Fruit fly (Drosophila melanogaster) whole organism, pupa: Measurements from ENCODE around the gene pyd.

ENCODE experiments used
- CG10348 ChIP-seq: fragments of 200-800 bp; sonication (Bioruptor generic); IDR thresholded peaks from 2 replicates; pipeline ENCODE4 v1.3.6; 2022; ENCODE audit warnings: missing biosample characterization, missing genetic modification characterization
- CG12605 ChIP-seq: fragments of 200-800 bp; sonication (Bioruptor generic); IDR thresholded peaks from 2 replicates; pipeline ENCODE4 v1.3.6; 2022; ENCODE audit warnings: missing biosample characterization, missing genetic modification characterization
- CG13204 ChIP-seq: fragments of 200-800 bp; sonication (Bioruptor generic); optimal IDR thresholded peaks from 2 replicates; lab custom pipeline; 2018; ENCODE audit warnings: missing biosample characterization, mild to moderate bottlenecking, missing genetic modification characterization, moderate library complexity
- CG14655 ChIP-seq: fragments of 200-800 bp; sonication (Bioruptor generic); optimal IDR thresholded peaks from 3 replicates; lab custom pipeline; 2017; ENCODE audit warnings: mild to moderate bottlenecking, missing biosample characterization, missing genetic modification reagents, missing genetic modification characterization
- CG15710 ChIP-seq: fragments of 200-800 bp; sonication (Bioruptor generic); optimal IDR thresholded peaks from 2 replicates; lab custom pipeline; 2018; ENCODE audit warnings: missing biosample characterization, mild to moderate bottlenecking, missing genetic modification characterization, moderate library complexity
- CG17806 ChIP-seq: fragments of 200-800 bp; sonication (Bioruptor generic); optimal IDR thresholded peaks from 2 replicates; lab custom pipeline; 2018; ENCODE audit warnings: missing biosample characterization, mild to moderate bottlenecking, missing genetic modification characterization, moderate library complexity
- CG32121 ChIP-seq: fragments of 200-800 bp; sonication (Bioruptor generic); IDR thresholded peaks from 2 replicates; pipeline ENCODE4 v1.3.6; 2022; ENCODE audit warnings: missing biosample characterization, missing genetic modification characterization
- CG34367 ChIP-seq: fragments of 200-800 bp; sonication (Bioruptor generic); optimal IDR thresholded peaks from 2 replicates; lab custom pipeline; 2018; ENCODE audit warnings: missing biosample characterization, mild to moderate bottlenecking, missing genetic modification characterization
- CG4496 ChIP-seq: fragments of 200-800 bp; sonication (Bioruptor generic); IDR thresholded peaks from 3 replicates; pipeline ENCODE4 v1.3.6; 2022; ENCODE audit warnings: missing biosample characterization, missing genetic modification characterization
- CG8159 ChIP-seq: fragments of 200-800 bp; sonication (Bioruptor generic); optimal IDR thresholded peaks from 3 replicates; lab custom pipeline; 2018; ENCODE audit warnings: missing biosample characterization, mild to moderate bottlenecking, missing genetic modification characterization, moderate library complexity
- CG8301 ChIP-seq: fragments of 200-800 bp; sonication (Bioruptor generic); optimal IDR thresholded peaks from 2 replicates; lab custom pipeline; 2018; ENCODE audit warnings: missing biosample characterization, mild to moderate bottlenecking, missing genetic modification characterization
- CG9948 ChIP-seq: fragments of 200-800 bp; sonication (Bioruptor generic); optimal IDR thresholded peaks from 2 replicates; lab custom pipeline; 2018; ENCODE audit warnings: missing biosample characterization, mild to moderate bottlenecking, missing genetic modification characterization, moderate library complexity
- D1 ChIP-seq: fragments of 200-800 bp; sonication (Bioruptor generic); optimal IDR thresholded peaks from 2 replicates; lab custom pipeline; 2018; ENCODE audit warnings: missing biosample characterization, mild to moderate bottlenecking, missing genetic modification characterization, moderate library complexity
- EcR ChIP-seq: fragments of 200-800 bp; sonication (Bioruptor generic); optimal IDR thresholded peaks from 3 replicates; lab custom pipeline; 2019; ENCODE audit warnings: missing biosample characterization, missing genetic modification characterization, mild to moderate bottlenecking, moderate library complexity, missing genetic modification reagents
- Ets98B ChIP-seq: fragments of 200-800 bp; sonication (Bioruptor generic); IDR thresholded peaks from 2 replicates; pipeline ENCODE4 v1.3.6; 2022; ENCODE audit warnings: missing biosample characterization, missing genetic modification characterization
- Pif1A ChIP-seq: fragments of 200-800 bp; sonication (Bioruptor generic); optimal IDR thresholded peaks from 3 replicates; lab custom pipeline; 2016; ENCODE audit warnings: missing biosample characterization, missing genetic modification characterization
- Pif1B ChIP-seq: fragments of 200-800 bp; sonication (Bioruptor generic); optimal IDR thresholded peaks from 3 replicates; lab custom pipeline; 2016; ENCODE audit warnings: missing biosample characterization, missing genetic modification characterization
- Snoo ChIP-seq: fragments of 200-800 bp; sonication (Bioruptor generic); optimal IDR thresholded peaks from 3 replicates; lab custom pipeline; 2017; ENCODE audit warnings: missing biosample characterization, mild to moderate bottlenecking, missing genetic modification characterization, inconsistent platforms
- fd96Ca ChIP-seq: fragments of 200-800 bp; sonication (Bioruptor generic); IDR thresholded peaks from 3 replicates; pipeline ENCODE4 v1.3.6; 2022; ENCODE audit warnings: missing biosample characterization, missing genetic modification characterization
- gl ChIP-seq: fragments of 200-800 bp; sonication (Bioruptor generic); optimal IDR thresholded peaks from 2 replicates; lab custom pipeline; 2018; ENCODE audit warnings: missing biosample characterization, mild to moderate bottlenecking, missing genetic modification characterization
- rn ChIP-seq: fragments of 200-800 bp; sonication (Bioruptor generic); IDR thresholded peaks from 2 replicates; pipeline ENCODE4 v1.3.6; 2022; ENCODE audit warnings: missing biosample characterization, missing genetic modification characterization

pyd gene

dm6 chr3R:8865031-8865430 lies 66.7 kb downstream of the pyd start:
- TF ChIP-seq CG9948 (tag; lab: Kevin White, UChicago) (no peak), CG10348 (GFP tag; lab: Robert Waterston, UW) (no peak), Pif1A (no peak), CG32121 (GFP tag; lab: Robert Waterston, UW) (no peak), Ets98B (GFP tag; lab: Robert Waterston, UW) (no peak), D1 (no peak), CG13204 (GFP tag; lab: Kevin White, UChicago) (no peak), CG14655 (GFP tag; lab: Kevin White, UChicago) (no peak), gl (tag; lab: Kevin White, UChicago) (no peak), rn (no peak)

dm6 chr3R:8863094-8863865 lies 68.4 kb downstream of the pyd start:
- peak; percentile 19 for TF ChIP-seq CG8159
- TF ChIP-seq CG34367 (tag; lab: Kevin White, UChicago), result peak; percentile 25
- no peak for TF ChIP-seq CG8301
- TF ChIP-seq EcR (GFP tag; lab: Kevin White, UChicago), result no peak
- no peak for TF ChIP-seq rn
- TF ChIP-seq CG10348 (GFP tag; lab: Robert Waterston, UW), result no peak
- peak; percentile 40 for TF ChIP-seq CG14655 (GFP tag; lab: Kevin White, UChicago)
- TF ChIP-seq fd96Ca (GFP tag; lab: Robert Waterston, UW), result no peak
- TF ChIP-seq CG9948 (tag; lab: Kevin White, UChicago), result peak; percentile 6
- peak; percentile 87 for TF ChIP-seq D1
- no peak for TF ChIP-seq CG4496 (GFP tag; lab: Robert Waterston, UW)
- TF ChIP-seq CG15710, result no peak
- TF ChIP-seq, all 21 proteins: peak for 5

- TF ChIP-seq CG4496 (GFP tag; lab: Robert Waterston, UW), result no peak
- no peak for TF ChIP-seq CG14655 (GFP tag; lab: Kevin White, UChicago)
- no peak for TF ChIP-seq CG34367 (tag; lab: Kevin White, UChicago)
- no peak for TF ChIP-seq Pif1A
- TF ChIP-seq CG12605 (GFP tag; lab: Robert Waterston, UW), result no peak
- no peak for TF ChIP-seq CG8301
- TF ChIP-seq CG13204 (GFP tag; lab: Kevin White, UChicago), result no peak
- no peak for TF ChIP-seq CG9948 (tag; lab: Kevin White, UChicago)
- no peak; the same call in 1 of the 2 replicates for TF ChIP-seq Ets98B (GFP tag; lab: Robert Waterston, UW)
- no peak for TF ChIP-seq EcR (GFP tag; lab: Kevin White, UChicago)
- TF ChIP-seq CG8159, result no peak
- no peak for TF ChIP-seq CG15710
- no peak for TF ChIP-seq rn
- no peak for TF ChIP-seq CG10348 (GFP tag; lab: Robert Waterston, UW)
- no peak for TF ChIP-seq CG17806 (tag; lab: Kevin White, UChicago)
Measured at dm6 chr3R:8862662-8863082, 69.0 kb downstream of the pyd start.

dm6 chr3R:8862208-8862607 lies 69.5 kb downstream of the pyd start:
- TF ChIP-seq CG15710 (no peak), D1 (no peak), Snoo (tag; lab: Kevin White, UChicago) (no peak), CG17806 (tag; lab: Kevin White, UChicago) (no peak), rn (no peak), CG8301 (no peak), CG13204 (GFP tag; lab: Kevin White, UChicago) (no peak), CG4496 (GFP tag; lab: Robert Waterston, UW) (no peak), Pif1A (no peak), fd96Ca (GFP tag; lab: Robert Waterston, UW) (no peak), CG10348 (GFP tag; lab: Robert Waterston, UW) (no peak), gl (tag; lab: Kevin White, UChicago) (no peak), CG12605 (GFP tag; lab: Robert Waterston, UW) (no peak)

- TF ChIP-seq Pif1A (no peak), Pif1B (no peak), CG4496 (GFP tag; lab: Robert Waterston, UW) (no peak), gl (tag; lab: Kevin White, UChicago) (no peak), D1 (no peak), CG14655 (GFP tag; lab: Kevin White, UChicago) (no peak), Snoo (tag; lab: Kevin White, UChicago) (no peak), CG10348 (GFP tag; lab: Robert Waterston, UW) (no peak), CG8301 (no peak), CG12605 (GFP tag; lab: Robert Waterston, UW) (no peak), Ets98B (GFP tag; lab: Robert Waterston, UW) (no peak)
Measured at dm6 chr3R:8861671-8862070, 70.0 kb downstream of the pyd start.

dm6 chr3R:8860126-8861059 lies 71.3 kb downstream of the pyd start:
- TF ChIP-seq Pif1A, result peak; percentile 11
- peak; percentile 9; the same call in 1 of the 3 replicates for TF ChIP-seq fd96Ca (GFP tag; lab: Robert Waterston, UW)
- no peak for TF ChIP-seq CG32121 (GFP tag; lab: Robert Waterston, UW)
